Fruit fly (Drosophila melanogaster) whole organism, embryonic: ENCODE data around the gene zye.
A peak's percentile ranks its signal among the peaks of the same experiment; 100 is the strongest.

Source experiments
- Abd-B ChIP-seq: fragments of 200-800 bp; sonication (Bioruptor generic); optimal IDR thresholded peaks from 2 replicates; lab custom pipeline; 2018; ENCODE audit warnings: missing biosample characterization, mild to moderate bottlenecking, missing genetic modification characterization, moderate library complexity
- Bteb2 ChIP-seq: fragments of 200-800 bp; sonication (Bioruptor generic); optimal IDR thresholded peaks from 2 replicates; lab custom pipeline; 2016; ENCODE audit warnings: missing biosample characterization, missing genetic modification characterization
- CG10959 ChIP-seq: fragments of 200-800 bp; sonication (Bioruptor generic); IDR thresholded peaks from 2 replicates; pipeline ENCODE4 v1.3.6; 2022; ENCODE audit warnings: missing biosample characterization, missing genetic modification characterization
- CG12071 ChIP-seq: fragments of 200-800 bp; sonication (Bioruptor generic); optimal IDR thresholded peaks from 3 replicates; lab custom pipeline; 2018; ENCODE audit warnings: missing biosample characterization, mild to moderate bottlenecking, missing genetic modification characterization
- CG12236 ChIP-seq: fragments of 200-800 bp; sonication (Bioruptor generic); optimal IDR thresholded peaks from 2 replicates; lab custom pipeline; 2016; ENCODE audit warnings: missing biosample characterization, missing genetic modification characterization
- CG12769 ChIP-seq: fragments of 200-800 bp; sonication (Bioruptor generic); optimal IDR thresholded peaks from 2 replicates; lab custom pipeline; 2019; ENCODE audit warnings: missing biosample characterization, mild to moderate bottlenecking, missing genetic modification characterization, moderate library complexity
- CG13894 ChIP-seq: fragments of 200-800 bp; sonication (Bioruptor generic); optimal IDR thresholded peaks from 3 replicates; lab custom pipeline; 2018; ENCODE audit warnings: missing biosample characterization, mild to moderate bottlenecking, missing genetic modification characterization, moderate library complexity
- CG14667 ChIP-seq: fragments of 200-800 bp; sonication (Bioruptor generic); IDR thresholded peaks from 2 replicates; pipeline ENCODE4 v1.3.6; 2022; ENCODE audit warnings: missing biosample characterization, missing genetic modification characterization
- CG15479 ChIP-seq: fragments of 200-800 bp; sonication (Bioruptor generic); optimal IDR thresholded peaks from 3 replicates; lab custom pipeline; 2019; ENCODE audit warnings: missing biosample characterization, mild to moderate bottlenecking, missing genetic modification characterization, moderate library complexity
- CG1602 ChIP-seq: fragments of 200-800 bp; sonication (Bioruptor generic); optimal IDR thresholded peaks from 3 replicates; lab custom pipeline; 2016; ENCODE audit warnings: missing biosample characterization, missing genetic modification characterization
- CG16779 ChIP-seq: fragments of 200-800 bp; sonication (Bioruptor generic); IDR thresholded peaks from 2 replicates; pipeline ENCODE4 v1.3.6; 2022; ENCODE audit warnings: missing biosample characterization, missing genetic modification characterization
- CG3281 ChIP-seq: fragments of 200-800 bp; sonication (Bioruptor generic); optimal IDR thresholded peaks from 3 replicates; lab custom pipeline; 2017; ENCODE audit warnings: missing biosample characterization, mild to moderate bottlenecking, missing genetic modification characterization
- CG5953 ChIP-seq: fragments of 200-800 bp; sonication (Bioruptor generic); IDR thresholded peaks from 2 replicates; pipeline ENCODE4 v1.3.6; 2022; ENCODE audit warnings: missing biosample characterization, missing genetic modification characterization
- CG6765 ChIP-seq: fragments of 200-800 bp; sonication (Bioruptor generic); optimal IDR thresholded peaks from 3 replicates; lab custom pipeline; 2017; ENCODE audit warnings: missing biosample characterization, mild to moderate bottlenecking, missing genetic modification characterization
- CG8388 ChIP-seq: fragments of 200-800 bp; sonication (Bioruptor generic); optimal IDR thresholded peaks from 2 replicates; lab custom pipeline; 2019; ENCODE audit warnings: missing biosample characterization, mild to moderate bottlenecking, missing genetic modification characterization, moderate library complexity
- CG8478 ChIP-seq: fragments of >200 bp; optimal IDR thresholded peaks from 2 replicates; lab custom pipeline; 2018
- CrebB ChIP-seq: fragments of 200-800 bp; sonication (Bioruptor generic); optimal IDR thresholded peaks from 3 replicates; lab custom pipeline; 2018; ENCODE audit warnings: missing biosample characterization, mild to moderate bottlenecking, missing genetic modification characterization
- D ChIP-seq, 2 experiments: fragments of 200-800 bp in 1 of 2; fragments of >200 bp in 1 of 2; sonication (Bioruptor generic) in 1 of 2; optimal IDR thresholded peaks; 2 replicates in 1 of 2; 3 replicates in 1 of 2; lab custom pipeline; 2017; ENCODE audit warnings: mild to moderate bottlenecking in 1 of 2, missing biosample characterization in 1 of 2, missing genetic modification characterization in 1 of 2, missing genetic modification reagents in 1 of 2
- Dek ChIP-seq: fragments of 200-800 bp; sonication (Bioruptor generic); optimal IDR thresholded peaks from 3 replicates; lab custom pipeline; 2019; ENCODE audit warnings: missing biosample characterization, mild to moderate bottlenecking, missing genetic modification characterization, moderate library complexity
- Dip2 ChIP-seq: fragments of 200-800 bp; sonication (Bioruptor generic); IDR thresholded peaks from 2 replicates; pipeline ENCODE4 v1.3.6; 2022; ENCODE audit warnings: missing biosample characterization, missing genetic modification characterization
- Hr39 ChIP-seq: fragments of >200 bp; optimal IDR thresholded peaks from 2 replicates; lab custom pipeline; 2017
- Jarid2 ChIP-seq: fragments of 200-800 bp; sonication (Bioruptor generic); optimal IDR thresholded peaks from 3 replicates; lab custom pipeline; 2017; ENCODE audit warnings: mild to moderate bottlenecking, missing biosample characterization, missing genetic modification reagents, missing genetic modification characterization
- Kr ChIP-seq: fragments of 200-800 bp; sonication (Bioruptor generic); optimal IDR thresholded peaks from 2 replicates; lab custom pipeline; 2017; ENCODE audit warnings: missing biosample characterization, mild to moderate bottlenecking, missing genetic modification characterization
- Meics ChIP-seq: fragments of 200-800 bp; sonication (Bioruptor generic); optimal IDR thresholded peaks from 2 replicates; lab custom pipeline; 2017; ENCODE audit warnings: missing biosample characterization, mild to moderate bottlenecking, missing genetic modification characterization
- NC2α ChIP-seq: fragments of 200-800 bp; sonication (Bioruptor generic); optimal IDR thresholded peaks from 2 replicates; lab custom pipeline; 2016; ENCODE audit warnings: missing biosample characterization, missing genetic modification characterization
- NC2β ChIP-seq: fragments of 200-800 bp; sonication (Bioruptor generic); optimal IDR thresholded peaks from 2 replicates; lab custom pipeline; 2016; ENCODE audit warnings: missing biosample characterization, missing genetic modification characterization
- NfI ChIP-seq: fragments of 200-800 bp; sonication (Bioruptor generic); optimal IDR thresholded peaks from 3 replicates; lab custom pipeline; 2018; ENCODE audit warnings: missing biosample characterization, mild to moderate bottlenecking, missing genetic modification characterization, moderate library complexity
- Sry-δ ChIP-seq: fragments of 200-800 bp; sonication (Bioruptor generic); optimal IDR thresholded peaks from 2 replicates; lab custom pipeline; 2016; ENCODE audit warnings: missing biosample characterization, missing genetic modification characterization
- TFAM ChIP-seq: fragments of 200-800 bp; sonication (Bioruptor generic); optimal IDR thresholded peaks from 2 replicates; lab custom pipeline; 2017; ENCODE audit warnings: missing biosample characterization, missing genetic modification characterization, inconsistent platforms
- Trl ChIP-seq, 3 experiments: fragments of >200 bp in 2 of 3; fragments of 200-800 bp in 1 of 3; sonication (Bioruptor generic) in 1 of 3; optimal IDR thresholded peaks; 2 replicates in 1 of 3; 3 replicates in 2 of 3; lab custom pipeline; 2016 to 2017; ENCODE audit warnings: missing biosample characterization in 1 of 3, missing genetic modification characterization in 1 of 3
- al ChIP-seq: fragments of 200-800 bp; sonication (Bioruptor generic); IDR thresholded peaks from 2 replicates; pipeline ENCODE4 v1.3.6; 2022; ENCODE audit warnings: missing biosample characterization, missing genetic modification characterization
- bowl ChIP-seq: fragments of 200-800 bp; sonication (Bioruptor generic); IDR thresholded peaks from 2 replicates; pipeline ENCODE4 v1.3.6; 2022; ENCODE audit warnings: missing biosample characterization, missing genetic modification characterization
- crc ChIP-seq: fragments of 200-800 bp; sonication (Bioruptor generic); optimal IDR thresholded peaks from 2 replicates; lab custom pipeline; 2016; ENCODE audit warnings: missing biosample characterization, missing genetic modification characterization
- eve ChIP-seq, 2 experiments: fragments of >200 bp; optimal IDR thresholded peaks; 2 replicates each; lab custom pipeline; 2017; ENCODE audit warnings: missing biosample characterization in 2 of 2, missing genetic modification characterization in 2 of 2
- exex ChIP-seq: fragments of 200-800 bp; sonication (Bioruptor generic); optimal IDR thresholded peaks from 4 replicates; lab custom pipeline; 2018; ENCODE audit warnings: missing biosample characterization, mild to moderate bottlenecking, missing genetic modification characterization, moderate library complexity
- fd3F ChIP-seq: fragments of 200-800 bp; sonication (Bioruptor generic); optimal IDR thresholded peaks from 2 replicates; lab custom pipeline; 2018; ENCODE audit warnings: missing biosample characterization, mild to moderate bottlenecking, missing genetic modification characterization, moderate library complexity
- jumu ChIP-seq: fragments of 200-800 bp; sonication (Bioruptor generic); optimal IDR thresholded peaks from 3 replicates; lab custom pipeline; 2016; ENCODE audit warnings: missing biosample characterization, missing genetic modification characterization
- lab ChIP-seq: fragments of 200-800 bp; sonication (Bioruptor generic); optimal IDR thresholded peaks from 3 replicates; lab custom pipeline; 2017; ENCODE audit warnings: missing biosample characterization, missing genetic modification characterization, mild to moderate bottlenecking, moderate library complexity, missing genetic modification reagents
- lbe ChIP-seq: fragments of 200-800 bp; sonication (Bioruptor generic); optimal IDR thresholded peaks from 2 replicates; lab custom pipeline; 2016; ENCODE audit warnings: missing biosample characterization, mild to moderate bottlenecking, missing genetic modification characterization
- luna ChIP-seq: fragments of 200-800 bp; sonication (Bioruptor generic); optimal IDR thresholded peaks from 2 replicates; lab custom pipeline; 2016; ENCODE audit warnings: missing biosample characterization, missing genetic modification characterization
- nau ChIP-seq: fragments of 200-800 bp; sonication (Bioruptor generic); optimal IDR thresholded peaks from 3 replicates; lab custom pipeline; 2017; ENCODE audit warnings: missing biosample characterization, mild to moderate bottlenecking, missing genetic modification characterization, missing genetic modification reagents
- nerfin-1 ChIP-seq: fragments of 200-800 bp; sonication (Bioruptor generic); optimal IDR thresholded peaks from 3 replicates; lab custom pipeline; 2019; ENCODE audit warnings: missing biosample characterization, mild to moderate bottlenecking, missing genetic modification characterization, moderate library complexity
- org-1 ChIP-seq: fragments of 200-800 bp; sonication (Bioruptor generic); optimal IDR thresholded peaks from 2 replicates; lab custom pipeline; 2017; ENCODE audit warnings: missing biosample characterization, missing genetic modification characterization
- slp2 ChIP-seq: fragments of 200-800 bp; sonication (Bioruptor generic); optimal IDR thresholded peaks from 2 replicates; lab custom pipeline; 2016; ENCODE audit warnings: missing biosample characterization, missing genetic modification characterization
- trh ChIP-seq: fragments of 200-800 bp; sonication (Bioruptor generic); optimal IDR thresholded peaks from 2 replicates; lab custom pipeline; 2016; ENCODE audit warnings: missing biosample characterization, missing genetic modification characterization
- tup ChIP-seq: fragments of 200-800 bp; sonication (Bioruptor generic); optimal IDR thresholded peaks from 2 replicates; lab custom pipeline; 2016; ENCODE audit warnings: missing biosample characterization, mild to moderate bottlenecking, missing genetic modification characterization, moderate library complexity
- vvl ChIP-seq: fragments of 200-800 bp; sonication (Bioruptor generic); IDR thresholded peaks from 2 replicates; pipeline ENCODE4 v1.3.6; 2022; ENCODE audit warnings: missing biosample characterization, missing genetic modification characterization
- zen ChIP-seq: fragments of 200-800 bp; sonication (Bioruptor generic); optimal IDR thresholded peaks from 3 replicates; lab custom pipeline; 2018; ENCODE audit warnings: missing biosample characterization, mild to moderate bottlenecking, missing genetic modification characterization, moderate library complexity

Gene zye

DNA sequence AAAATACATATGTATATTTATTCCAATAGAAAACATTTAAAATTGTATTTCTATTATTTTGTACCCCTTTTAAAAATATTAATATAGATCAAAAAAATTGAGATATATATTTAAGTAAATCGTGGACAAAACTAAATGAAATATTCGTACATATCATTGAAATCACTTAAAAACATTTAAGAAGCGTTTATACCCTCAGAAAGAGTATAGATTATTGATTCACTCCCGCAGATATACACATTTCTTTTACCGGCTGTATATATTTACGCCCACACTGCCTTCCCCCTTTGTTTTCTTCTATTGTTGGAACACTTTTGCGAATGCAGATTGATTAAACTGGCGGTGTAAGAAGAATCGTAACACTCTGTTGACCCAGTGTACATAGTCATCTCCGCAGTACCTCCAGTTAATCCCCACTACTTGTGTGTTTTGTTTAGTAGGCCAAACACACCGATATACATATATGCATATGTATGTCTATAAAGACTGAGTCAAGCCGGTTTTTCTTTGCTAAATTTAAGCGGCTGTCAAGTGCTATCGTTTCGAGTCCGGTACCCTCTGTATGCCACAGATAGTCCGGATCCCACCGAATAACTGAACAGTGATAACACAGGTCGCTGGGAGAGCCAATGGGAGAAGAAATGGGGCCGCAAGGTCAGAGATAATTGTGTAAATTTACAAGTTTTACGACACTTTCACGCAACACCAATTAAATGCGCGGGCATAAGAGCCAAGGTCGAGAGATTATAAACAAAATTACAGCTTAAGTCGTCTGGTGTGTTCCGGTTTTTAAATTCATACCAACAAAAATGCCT, 58.3 kb downstream of the zye start (continued):
- peak; percentile 6 for TF ChIP-seq CG3281 (GFP tag; lab: Kevin White, UChicago)
- TF ChIP-seq CG8478 (lab: Kevin White, UChicago) = no peak
- no peak for TF ChIP-seq al
- peak; percentile 5 for TF ChIP-seq luna (GFP tag; lab: Kevin White, UChicago)
- no peak for TF ChIP-seq Hr39
- peak; percentile 83 for TF ChIP-seq Kr (GFP tag; lab: Kevin White, UChicago)
- peak; percentile 76 for TF ChIP-seq org-1 (GFP tag; lab: Kevin White, UChicago)
- peak; percentile 12 for TF ChIP-seq CG13894 (tag; lab: Kevin White, UChicago)
- peak; percentile 81 for TF ChIP-seq NC2β (GFP tag; lab: Kevin White, UChicago)
- no peak for TF ChIP-seq Trl (optimal IDR thresholded peaks at IDR 0.05; lab: Kevin White, UChicago)
- peak; percentile 83 for TF ChIP-seq Trl (GFP tag; optimal IDR thresholded peaks at IDR 0.05; lab: Kevin White, UChicago)
- no peak for TF ChIP-seq Dip2 (GFP tag; lab: Robert Waterston, UW)
- peak; percentile 72 for TF ChIP-seq CG12236
- peak; percentile 45 for TF ChIP-seq CG1602 (GFP tag; lab: Kevin White, UChicago)
- TF ChIP-seq tup (GFP tag; lab: Kevin White, UChicago) = peak; percentile 49
- TF ChIP-seq trh (GFP tag; lab: Kevin White, UChicago) = peak; percentile 12
- TF ChIP-seq jumu = peak; percentile 38
- TF ChIP-seq lbe (GFP tag; lab: Kevin White, UChicago) = no peak
- TF ChIP-seq exex = peak; percentile 51
- no peak for TF ChIP-seq fd3F (GFP tag; lab: Kevin White, UChicago)
- peak; percentile 54 for TF ChIP-seq TFAM (GFP tag; lab: Kevin White, UChicago)
- TF ChIP-seq zen (tag; lab: Kevin White, UChicago) = peak; percentile 25
- TF ChIP-seq CG8388 (GFP tag; lab: Kevin White, UChicago) = no peak
- TF ChIP-seq CG16779 = no peak
- TF ChIP-seq NC2α (GFP tag; lab: Kevin White, UChicago) = peak; percentile 60
- peak; percentile 46; the same call in 1 of the 2 replicates for TF ChIP-seq vvl (GFP tag; lab: Robert Waterston, UW)
- TF ChIP-seq Dek (tag; lab: Kevin White, UChicago) = no peak
- TF ChIP-seq Meics (GFP tag; lab: Kevin White, UChicago) = peak; percentile 83
- no peak for TF ChIP-seq D (optimal IDR thresholded peaks at IDR 0.05; lab: Kevin White, UChicago)
- peak; percentile 34 for TF ChIP-seq D (GFP tag; optimal IDR thresholded peaks at IDR 0.05; lab: Kevin White, UChicago)
- TF ChIP-seq CrebB (tag; lab: Kevin White, UChicago) = peak; percentile 69
- peak; percentile 27 for TF ChIP-seq NfI (GFP tag; lab: Kevin White, UChicago)
- TF ChIP-seq crc = peak; percentile 0
- peak; percentile 80 for TF ChIP-seq nau (GFP tag; lab: Kevin White, UChicago)
- TF ChIP-seq CG10959 = peak; percentile 6; the same call in 1 of the 2 replicates
- TF ChIP-seq Bteb2 (GFP tag; lab: Kevin White, UChicago) = peak; percentile 13
- peak; percentile 47; the same call in 1 of the 2 replicates for TF ChIP-seq CG5953
- no peak for TF ChIP-seq CG14667 (GFP tag; lab: Robert Waterston, UW)
- 0 out of 2 replicates have a peak, but pooled peaks have one; percentile 22 for TF ChIP-seq bowl (GFP tag; lab: Robert Waterston, UW)
- TF ChIP-seq CG6765 (GFP tag; lab: Kevin White, UChicago) = peak; percentile 49
- no peak for TF ChIP-seq Jarid2 (GFP tag; lab: Kevin White, UChicago)
- TF ChIP-seq Sry-δ (GFP tag; lab: Kevin White, UChicago) = peak; percentile 1
- peak; percentile 43 for TF ChIP-seq lab (GFP tag; lab: Kevin White, UChicago)
- peak; percentile 49 for TF ChIP-seq nerfin-1
- TF ChIP-seq slp2 (GFP tag; lab: Kevin White, UChicago) = peak; percentile 50
- TF ChIP-seq CG12071 = peak; percentile 87
- peak; percentile 86 for TF ChIP-seq CG12769
- TF ChIP-seq Abd-B (GFP tag; lab: Kevin White, UChicago) = peak; percentile 40
- TF ChIP-seq CG15479 (GFP tag; lab: Kevin White, UChicago) = peak; percentile 5
- TF ChIP-seq eve (GFP tag; optimal IDR thresholded peaks at IDR 0.05; lab: Kevin White, UChicago) = peak in 1 of 2 experiments; percentile 64
